Worm (Caenorhabditis elegans): ENCODE results near the gene F07G11.2.

Gene F07G11.2

ce11 chrV:7313233-7313632 is 8.6 kb downstream of the F07G11.2 start, which contains the start of gene srx-6:
Gene srx-6, minus strand, starts transcription at chrV:7313333.
- TF ChIP-seq nhr-2 (tag; optimal IDR thresholded peaks at IDR 0.05), result no peak
- no peak for TF ChIP-seq nhr-76 (tag; optimal IDR thresholded peaks at IDR 0.05)

ce11 chrV:7320909-7321308 is 16.3 kb downstream of the F07G11.2 start, which contains the start of gene lmd-4:
Gene lmd-4, minus strand, starts transcription at chrV:7321009.
- TF ChIP-seq lsy-2 (tag; optimal IDR thresholded peaks at IDR 0.05) (no peak), hlh-1 (tag; optimal IDR thresholded peaks at IDR 0.05) (no peak), snpc-4 (tag; optimal IDR thresholded peaks at IDR 0.05) (no peak), blmp-1 (tag; optimal IDR thresholded peaks at IDR 0.05) (no peak), mls-2 (tag; optimal IDR thresholded peaks at IDR 0.05) (no peak), lin-32 (GFP tag; optimal IDR thresholded peaks at IDR 0.05) (no peak), bed-3 (GFP tag; optimal IDR thresholded peaks at IDR 0.05) (no peak), ceh-39 (tag; optimal IDR thresholded peaks at IDR 0.05) (no peak), nhr-2 (tag; optimal IDR thresholded peaks at IDR 0.05) (no peak)

- TF ChIP-seq elt-3 (tag; optimal IDR thresholded peaks at IDR 0.05), result no peak
Measured at ce11 chrV:7321915-7322314, 17.3 kb downstream of the F07G11.2 start, which contains the start of gene F10G2.10. Gene F10G2.10, plus strand, starts transcription at chrV:7322215.

ce11 chrV:7325285-7325684 is 20.7 kb downstream of the F07G11.2 start, which contains the start of gene srx-92:
Gene srx-92, minus strand, starts transcription at chrV:7325385.
- TF ChIP-seq sem-2 (GFP tag; optimal IDR thresholded peaks at IDR 0.05), result no peak
- TF ChIP-seq unc-120 (tag; optimal IDR thresholded peaks at IDR 0.05; ENCODE audit: poor library complexity, severe bottlenecking), result no peak
- no peak for TF ChIP-seq lin-13 (tag; optimal IDR thresholded peaks at IDR 0.05)
- no peak for TF ChIP-seq ceh-39 (tag; optimal IDR thresholded peaks at IDR 0.05)
- no peak for TF ChIP-seq cnd-1 (tag; optimal IDR thresholded peaks at IDR 0.05)
- TF ChIP-seq M03D4.4 (tag; optimal IDR thresholded peaks at IDR 0.05), result no peak
- no peak for TF ChIP-seq elt-3 (tag; optimal IDR thresholded peaks at IDR 0.05)
- no peak for TF ChIP-seq ham-2 (GFP tag; optimal IDR thresholded peaks at IDR 0.05)
- no peak for TF ChIP-seq blmp-1 (tag; optimal IDR thresholded peaks at IDR 0.05)
- no peak for TF ChIP-seq elt-1 (tag; optimal IDR thresholded peaks at IDR 0.05; ENCODE audit: borderline replicate concordance, insufficient read depth)
- TF ChIP-seq unc-39 (tag; optimal IDR thresholded peaks at IDR 0.05), result no peak
- TF ChIP-seq mep-1 (tag; optimal IDR thresholded peaks at IDR 0.05), result no peak
- no peak for TF ChIP-seq snpc-4 (tag; optimal IDR thresholded peaks at IDR 0.05)
- no peak for TF ChIP-seq nhr-12 (tag; optimal IDR thresholded peaks at IDR 0.05)
- TF ChIP-seq nhr-76 (tag; optimal IDR thresholded peaks at IDR 0.05), result no peak
- TF ChIP-seq zip-8 (tag; optimal IDR thresholded peaks at IDR 0.05), result no peak
- no peak for TF ChIP-seq pha-4 (tag; optimal IDR thresholded peaks at IDR 0.05)
- TF ChIP-seq tbx-8 (GFP tag; optimal IDR thresholded peaks at IDR 0.05), result no peak

DNA sequence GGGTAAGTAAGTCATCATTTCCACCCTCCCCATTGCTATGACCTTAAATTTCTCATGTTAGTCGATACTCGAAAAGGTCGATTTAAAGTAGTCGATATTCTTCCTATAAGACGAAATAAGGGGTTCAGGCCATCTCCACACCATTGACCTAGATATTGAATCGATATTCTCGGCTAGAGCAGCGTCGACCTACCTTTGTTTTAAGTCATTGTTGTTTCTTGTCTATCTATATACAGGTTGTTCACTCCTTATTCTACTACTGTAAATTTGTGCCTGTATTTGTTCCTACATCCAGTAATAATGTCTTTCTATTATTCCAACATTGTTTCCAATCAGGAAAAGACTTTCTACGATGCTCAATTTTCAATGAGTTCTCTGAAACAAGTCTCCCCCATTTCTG is 22.3 kb downstream of the F07G11.2 start, which contains the start of gene F10G2.4:
F10G2.4 (plus strand) TSS at position 301 of the 400 bp plus-strand sequence.
- no peak for TF ChIP-seq nhr-237 (tag; optimal IDR thresholded peaks at IDR 0.05)

ce11 chrV:7328092-7328491 is 23.5 kb downstream of the F07G11.2 start, which contains the start of gene clec-7:
Gene clec-7, plus strand, starts transcription at chrV:7328392.
- TF ChIP-seq lin-32 (GFP tag; optimal IDR thresholded peaks at IDR 0.05) (no peak), ceh-83 (GFP tag; optimal IDR thresholded peaks at IDR 0.05) (no peak), nhr-28 (tag; optimal IDR thresholded peaks at IDR 0.05) (no peak), lsy-2 (tag; optimal IDR thresholded peaks at IDR 0.05) (no peak), ceh-43 (GFP tag; optimal IDR thresholded peaks at IDR 0.05) (no peak), drap-1 (GFP tag; optimal IDR thresholded peaks at IDR 0.05) (no peak), ztf-11 (tag; optimal IDR thresholded peaks at IDR 0.05) (no peak), mls-2 (tag; optimal IDR thresholded peaks at IDR 0.05) (no peak), elt-1 (tag; optimal IDR thresholded peaks at IDR 0.05; ENCODE audit: borderline replicate concordance, insufficient read depth) (no peak), unc-62 (GFP tag; optimal IDR thresholded peaks at IDR 0.05) (no peak), ham-2 (GFP tag; optimal IDR thresholded peaks at IDR 0.05) (no peak), nhr-2 (tag; optimal IDR thresholded peaks at IDR 0.05) (no peak)

All from whole organism, mixed stage, embryonic.